3 worm cellular contexts compared by ENCODE assay signal in genomic region chrIV:5100145-5100544, ce11.
TF ChIP-seq lines count a peak whose summit lies in the region.

No protein-coding gene starts in this region.

TF ChIP-seq in whole organism, L1 larva, 84 proteins besides CTCF, POLR2A, EP300 and RAD21 (continued from another document):
- TF ChIP-seq elt-2 (tag; optimal IDR thresholded peaks at IDR 0.05; lab: Kevin White, UChicago) (no peak), nhr-47 (tag; optimal IDR thresholded peaks at IDR 0.05; lab: Kevin White, UChicago) (peak; percentile 47), rnt-1 (tag; optimal IDR thresholded peaks at IDR 0.05; lab: Kevin White, UChicago) (no peak), nhr-84 (tag; optimal IDR thresholded peaks at IDR 0.05; lab: Kevin White, UChicago) (no peak), aly-2 (tag; optimal IDR thresholded peaks at IDR 0.05; lab: Kevin White, UChicago) (no peak), irx-1 (tag; optimal IDR thresholded peaks at IDR 0.05; lab: Kevin White, UChicago) (no peak), C04F5.9 (tag; optimal IDR thresholded peaks at IDR 0.05; lab: Kevin White, UChicago) (no peak), nhr-19 (GFP tag; conservative IDR thresholded peaks at IDR 0.05; lab: Robert Waterston, UW) (peak; percentile 28; the same call in 1 of the 2 replicates), ets-5 (GFP tag; IDR thresholded peaks at IDR 0.05; lab: Robert Waterston, UW) (no peak), dsc-1 (tag; optimal IDR thresholded peaks at IDR 0.05; lab: Kevin White, UChicago) (no peak), mep-1 (tag; optimal IDR thresholded peaks at IDR 0.05; lab: Kevin White, UChicago) (peak; percentile 23), lsy-2 (tag; optimal IDR thresholded peaks at IDR 0.05; lab: Kevin White, UChicago) (peak in 1 of 2 experiments; percentile 44), efl-3 (GFP tag; optimal IDR thresholded peaks at IDR 0.05; lab: Kevin White, UChicago) (no peak), dpl-1 (GFP tag; optimal IDR thresholded peaks at IDR 0.05; lab: Kevin White, UChicago) (peak in 1 of 3 experiments; percentile 29), nhr-12 (tag; optimal IDR thresholded peaks at IDR 0.05; lab: Kevin White, UChicago) (no peak), fkh-8 (tag; optimal IDR thresholded peaks at IDR 0.05; lab: Kevin White, UChicago) (peak; percentile 25), lin-14 (GFP tag; optimal IDR thresholded peaks at IDR 0.05; lab: Kevin White, UChicago) (peak; percentile 89)
TF ChIP-seq in whole organism, L1 larva: peak in this region for 14.

TF ChIP-seq in whole organism, L2 larva, 48 proteins besides CTCF, POLR2A, EP300 and RAD21 (continued from another document):
- TF ChIP-seq C34F6.9 (tag; optimal IDR thresholded peaks at IDR 0.05; lab: Kevin White, UChicago) (peak; percentile 39), zag-1 (tag; optimal IDR thresholded peaks at IDR 0.05; lab: Kevin White, UChicago) (peak; percentile 37), lin-11 (tag; optimal IDR thresholded peaks at IDR 0.05; lab: Kevin White, UChicago) (peak; percentile 41), nhr-25 (tag; optimal IDR thresholded peaks at IDR 0.05; lab: Kevin White, UChicago) (no peak), fos-1 (tag; optimal IDR thresholded peaks at IDR 0.05; lab: Kevin White, UChicago) (no peak), unc-55 (GFP tag; optimal IDR thresholded peaks at IDR 0.05; lab: Kevin White, UChicago) (peak; percentile 5), egl-27 (tag; optimal IDR thresholded peaks at IDR 0.05; lab: Kevin White, UChicago) (no peak), dmd-4 (tag; optimal IDR thresholded peaks at IDR 0.05; lab: Kevin White, UChicago) (no peak), F13H6.1 (tag; optimal IDR thresholded peaks at IDR 0.05; lab: Kevin White, UChicago) (peak; percentile 50)

TF ChIP-seq in whole organism, late embryonic, 69 proteins besides CTCF, POLR2A, EP300 and RAD21 (continued from another document):
- TF ChIP-seq pqm-1 (tag; optimal IDR thresholded peaks at IDR 0.05; lab: Kevin White, UChicago) (no peak), ceh-14 (tag; optimal IDR thresholded peaks at IDR 0.05; lab: Kevin White, UChicago) (no peak), K02D7.2 (tag; optimal IDR thresholded peaks at IDR 0.05; lab: Kevin White, UChicago) (peak; percentile 23)
